Worm (Caenorhabditis elegans) whole organism, L4 larva: ENCODE data around the gene F22F7.11.
"Not testable (repeated sequence)": the region's sequence is repeated elsewhere in the genome, so short reads cannot be mapped to it uniquely, and the experiment has no call there.

Experiments
- fos-1 ChIP-seq: fragments of 150-350 bp; optimal IDR thresholded peaks from 2 replicates; lab custom pipeline; 2014; ENCODE audit warnings: missing biosample characterization, missing genetic modification characterization
- pqm-1 ChIP-seq: sonication (generic microtip); optimal IDR thresholded peaks from 2 replicates; lab custom pipeline; 2017; ENCODE audit warnings: missing biosample characterization, missing genetic modification characterization

ce11 chrV:2144408-2144807, 24.8 kb downstream of the F22F7.11 start, which contains the start of gene F22F7.12:
- TF ChIP-seq pqm-1, fos-1 (tag; lab: Kevin White, UChicago): not testable (repeated sequence)
